Worm (Caenorhabditis elegans) whole organism, mixed stage, embryonic: ENCODE results near the gene M04B2.2.

Source experiments
- M03D4.4 ChIP-seq: sonication (generic microtip); optimal IDR thresholded peaks from 2 replicates; lab custom pipeline; 2017; ENCODE audit warnings: mild to moderate bottlenecking, missing genetic modification characterization, missing compliant biosample characterization
- bed-3 ChIP-seq: fragments of 200-800 bp; sonication (Bioruptor generic); optimal IDR thresholded peaks from 3 replicates; lab custom pipeline; 2018; ENCODE audit warnings: mild to moderate bottlenecking, missing genetic modification characterization, moderate library complexity, missing compliant biosample characterization
- blmp-1 ChIP-seq: fragments of 150-350 bp; optimal IDR thresholded peaks from 2 replicates; lab custom pipeline; 2014; ENCODE audit warnings: missing biosample characterization, missing genetic modification characterization
- ceh-39 ChIP-seq: fragments of 150-350 bp; optimal IDR thresholded peaks from 2 replicates; lab custom pipeline; 2014; ENCODE audit warnings: missing biosample characterization, missing genetic modification characterization
- ceh-43 ChIP-seq: fragments of 200-800 bp; sonication (Bioruptor generic); optimal IDR thresholded peaks from 2 replicates; lab custom pipeline; 2018; ENCODE audit warnings: mild to moderate bottlenecking, missing genetic modification characterization, moderate library complexity, missing compliant biosample characterization
- ceh-83 ChIP-seq: fragments of 200-800 bp; sonication (Bioruptor generic); optimal IDR thresholded peaks from 2 replicates; lab custom pipeline; 2018; ENCODE audit warnings: mild to moderate bottlenecking, missing genetic modification characterization, missing compliant biosample characterization
- ces-1 ChIP-seq: fragments of 150-350 bp; optimal IDR thresholded peaks from 2 replicates; lab custom pipeline; 2014; ENCODE audit warnings: missing biosample characterization, missing genetic modification reagents, missing genetic modification characterization
- cnd-1 ChIP-seq: fragments of 200-800 bp; sonication (Bioruptor generic); optimal IDR thresholded peaks from 2 replicates; lab custom pipeline; 2018; ENCODE audit warnings: mild to moderate bottlenecking, missing genetic modification characterization, missing compliant biosample characterization
- drap-1 ChIP-seq: fragments of 200-800 bp; sonication (Bioruptor generic); optimal IDR thresholded peaks from 3 replicates; lab custom pipeline; 2018; ENCODE audit warnings: mild to moderate bottlenecking, missing genetic modification characterization, missing compliant biosample characterization
- elt-1 ChIP-seq: sonication (generic microtip); optimal IDR thresholded peaks from 2 replicates; lab custom pipeline; 2017; ENCODE audit warnings: missing genetic modification characterization, mild to moderate bottlenecking, missing compliant biosample characterization, antibody characterized with exemption, moderate library complexity, borderline replicate concordance; ENCODE audit not compliant: insufficient read depth
- elt-3 ChIP-seq: fragments of 150-350 bp; optimal IDR thresholded peaks from 2 replicates; lab custom pipeline; 2014; ENCODE audit warnings: missing biosample characterization, missing genetic modification characterization
- flh-1 ChIP-seq: fragments of 200-800 bp; sonication (Bioruptor generic); optimal IDR thresholded peaks from 2 replicates; lab custom pipeline; 2018; ENCODE audit warnings: mild to moderate bottlenecking, missing genetic modification characterization, moderate library complexity, missing compliant biosample characterization
- ham-2 ChIP-seq: fragments of 200-800 bp; sonication (Bioruptor generic); optimal IDR thresholded peaks from 2 replicates; lab custom pipeline; 2018; ENCODE audit warnings: mild to moderate bottlenecking, missing genetic modification characterization, missing compliant biosample characterization
- hlh-1 ChIP-seq: fragments of 150-350 bp; optimal IDR thresholded peaks from 2 replicates; lab custom pipeline; 2014; ENCODE audit warnings: missing biosample characterization, missing genetic modification reagents, missing genetic modification characterization
- lin-13 ChIP-seq: fragments of 150-350 bp; optimal IDR thresholded peaks from 2 replicates; lab custom pipeline; 2014; ENCODE audit warnings: missing biosample characterization, missing genetic modification characterization
- lin-32 ChIP-seq: fragments of 200-800 bp; sonication (Bioruptor generic); optimal IDR thresholded peaks from 2 replicates; lab custom pipeline; 2018; ENCODE audit warnings: mild to moderate bottlenecking, missing genetic modification characterization, missing compliant biosample characterization
- lsy-2 ChIP-seq: fragments of 150-350 bp; optimal IDR thresholded peaks from 2 replicates; lab custom pipeline; 2014; ENCODE audit warnings: missing biosample characterization, missing genetic modification characterization
- mab-5 ChIP-seq: fragments of 150-350 bp; optimal IDR thresholded peaks from 2 replicates; lab custom pipeline; 2014; ENCODE audit warnings: missing biosample characterization, missing genetic modification characterization
- mep-1 ChIP-seq: fragments of 150-350 bp; optimal IDR thresholded peaks from 2 replicates; lab custom pipeline; 2017; ENCODE audit warnings: missing biosample characterization, missing genetic modification reagents, missing genetic modification characterization, inconsistent platforms
- mls-2 ChIP-seq: sonication (generic microtip); optimal IDR thresholded peaks from 2 replicates; lab custom pipeline; 2016; ENCODE audit warnings: mild to moderate bottlenecking, missing genetic modification characterization, moderate library complexity, missing compliant biosample characterization
- nhr-12 ChIP-seq: fragments of 150-350 bp; optimal IDR thresholded peaks from 2 replicates; lab custom pipeline; 2014; ENCODE audit warnings: missing biosample characterization, missing genetic modification characterization
- nhr-2 ChIP-seq: fragments of 150-350 bp; optimal IDR thresholded peaks from 2 replicates; lab custom pipeline; 2014; ENCODE audit warnings: missing biosample characterization, missing genetic modification characterization
- nhr-237 ChIP-seq: fragments of 150-350 bp; optimal IDR thresholded peaks from 2 replicates; lab custom pipeline; 2014; ENCODE audit warnings: missing biosample characterization, missing genetic modification characterization
- nhr-28 ChIP-seq: fragments of 150-350 bp; optimal IDR thresholded peaks from 2 replicates; lab custom pipeline; 2014; ENCODE audit warnings: missing biosample characterization, missing genetic modification characterization
- nhr-76 ChIP-seq: sonication (generic microtip); optimal IDR thresholded peaks from 2 replicates; lab custom pipeline; 2017; ENCODE audit warnings: missing biosample characterization, missing genetic modification characterization
- pha-4 ChIP-seq: fragments of 150-350 bp; optimal IDR thresholded peaks from 2 replicates; lab custom pipeline; 2018; ENCODE audit warnings: missing biosample characterization, missing genetic modification reagents, missing genetic modification characterization
- sem-2 ChIP-seq: fragments of 200-800 bp; sonication (Bioruptor generic); optimal IDR thresholded peaks from 2 replicates; lab custom pipeline; 2018; ENCODE audit warnings: mild to moderate bottlenecking, missing genetic modification characterization, missing compliant biosample characterization
- snpc-4 ChIP-seq: fragments of 150-350 bp; optimal IDR thresholded peaks from 2 replicates; lab custom pipeline; 2014; ENCODE audit warnings: missing biosample characterization, missing genetic modification characterization
- sptf-1 ChIP-seq: sonication (generic microtip); optimal IDR thresholded peaks from 2 replicates; lab custom pipeline; 2017; ENCODE audit warnings: mild to moderate bottlenecking, missing genetic modification characterization, moderate library complexity, missing compliant biosample characterization
- tbx-8 ChIP-seq: fragments of 200-800 bp; sonication (Bioruptor generic); optimal IDR thresholded peaks from 2 replicates; lab custom pipeline; 2018; ENCODE audit warnings: mild to moderate bottlenecking, missing genetic modification characterization, moderate library complexity, missing compliant biosample characterization
- unc-120 ChIP-seq: sonication (generic microtip); optimal IDR thresholded peaks from 2 replicates; lab custom pipeline; 2017; ENCODE audit warnings: missing genetic modification characterization, missing compliant biosample characterization; ENCODE audit not compliant: poor library complexity, severe bottlenecking
- unc-39 ChIP-seq: fragments of 150-350 bp; optimal IDR thresholded peaks from 2 replicates; lab custom pipeline; 2014; ENCODE audit warnings: missing biosample characterization, missing genetic modification characterization
- unc-62 ChIP-seq: fragments of 150-350 bp; optimal IDR thresholded peaks from 2 replicates; lab custom pipeline; 2014; ENCODE audit warnings: missing biosample characterization, missing genetic modification reagents, missing genetic modification characterization
- zip-8 ChIP-seq: fragments of 150-350 bp; optimal IDR thresholded peaks from 2 replicates; lab custom pipeline; 2014; ENCODE audit warnings: missing biosample characterization, missing genetic modification characterization
- ztf-11 ChIP-seq: fragments of 150-350 bp; optimal IDR thresholded peaks from 2 replicates; lab custom pipeline; 2014; ENCODE audit warnings: missing biosample characterization, missing genetic modification characterization

The M04B2.2 gene

ce11 chrIV:11549694-11550093, 21.8 kb downstream of the M04B2.2 start:
- peak; percentile 29 for TF ChIP-seq lsy-2 (tag; lab: Kevin White, UChicago)
- no peak for TF ChIP-seq mab-5 (tag; lab: Kevin White, UChicago)
- TF ChIP-seq mls-2 = peak; percentile 90
- TF ChIP-seq snpc-4 (tag; lab: Kevin White, UChicago) = no peak
- TF ChIP-seq cnd-1 (tag; lab: Kevin White, UChicago) = peak; percentile 86
- TF ChIP-seq nhr-12 (tag; lab: Kevin White, UChicago) = no peak
- TF ChIP-seq ham-2 (GFP tag; lab: Kevin White, UChicago) = peak; percentile 78
- peak; percentile 93 for TF ChIP-seq drap-1 (GFP tag; lab: Kevin White, UChicago)
- TF ChIP-seq ceh-39 = no peak
- peak; percentile 91 for TF ChIP-seq unc-120 (tag; lab: Kevin White, UChicago)
- no peak for TF ChIP-seq elt-3 (tag; lab: Kevin White, UChicago)
- TF ChIP-seq sem-2 (GFP tag; lab: Kevin White, UChicago) = peak; percentile 85
- peak; percentile 85 for TF ChIP-seq bed-3 (GFP tag; lab: Kevin White, UChicago)
- TF ChIP-seq nhr-28 (tag; lab: Kevin White, UChicago) = peak; percentile 68
- peak; percentile 57 for TF ChIP-seq ztf-11 (tag; lab: Kevin White, UChicago)
- TF ChIP-seq hlh-1 (tag; lab: Kevin White, UChicago) = peak; percentile 54
- TF ChIP-seq pha-4 (tag; lab: Kevin White, UChicago) = peak; percentile 28
- no peak for TF ChIP-seq zip-8
- no peak for TF ChIP-seq nhr-2 (tag; lab: Kevin White, UChicago)
- peak; percentile 15 for TF ChIP-seq tbx-8 (GFP tag; lab: Kevin White, UChicago)
- TF ChIP-seq unc-39 (tag; lab: Kevin White, UChicago) = no peak
- peak; percentile 79 for TF ChIP-seq lin-32
- TF ChIP-seq flh-1 (GFP tag; lab: Kevin White, UChicago) = peak; percentile 47
- TF ChIP-seq ceh-83 (GFP tag; lab: Kevin White, UChicago) = peak; percentile 90
- TF ChIP-seq blmp-1 (tag; lab: Kevin White, UChicago) = no peak
- TF ChIP-seq elt-1 (tag; lab: Kevin White, UChicago) = no peak
- TF ChIP-seq unc-62 (GFP tag; lab: Kevin White, UChicago) = peak; percentile 61
- TF ChIP-seq mep-1 (tag; lab: Kevin White, UChicago) = peak; percentile 79
- no peak for TF ChIP-seq nhr-76 (tag; lab: Kevin White, UChicago)
- peak; percentile 20 for TF ChIP-seq nhr-237 (tag; lab: Kevin White, UChicago)
- TF ChIP-seq M03D4.4 (tag; lab: Kevin White, UChicago) = peak; percentile 90
- TF ChIP-seq sptf-1 = peak; percentile 91
- TF ChIP-seq ceh-43 (GFP tag; lab: Kevin White, UChicago) = peak; percentile 81
- no peak for TF ChIP-seq ces-1 (GFP tag; lab: Kevin White, UChicago)
- peak; percentile 59 for TF ChIP-seq lin-13 (tag; lab: Kevin White, UChicago)

- no peak for TF ChIP-seq sem-2 (GFP tag; lab: Kevin White, UChicago)
These were observed 24.0 kb downstream of the M04B2.2 start, which contains the start of gene col-128 for ce11 chrIV:11551813-11552212. TSS of gene col-128 (minus strand) at chrIV:11551960.

ce11 chrIV:11561677-11562076, 33.8 kb downstream of the M04B2.2 start, which contains the start of gene F12F6.7:
TSS of gene F12F6.7 (minus strand) at chrIV:11561833.
- TF ChIP-seq ceh-43 (GFP tag; lab: Kevin White, UChicago) (no peak), hlh-1 (tag; lab: Kevin White, UChicago) (no peak), lsy-2 (tag; lab: Kevin White, UChicago) (no peak), cnd-1 (tag; lab: Kevin White, UChicago) (no peak), mep-1 (tag; lab: Kevin White, UChicago) (no peak), mab-5 (tag; lab: Kevin White, UChicago) (no peak), elt-3 (tag; lab: Kevin White, UChicago) (no peak), nhr-12 (tag; lab: Kevin White, UChicago) (no peak), ham-2 (GFP tag; lab: Kevin White, UChicago) (no peak), blmp-1 (tag; lab: Kevin White, UChicago) (no peak), nhr-237 (tag; lab: Kevin White, UChicago) (no peak), M03D4.4 (tag; lab: Kevin White, UChicago) (no peak), ztf-11 (tag; lab: Kevin White, UChicago) (no peak), tbx-8 (GFP tag; lab: Kevin White, UChicago) (no peak), sptf-1 (no peak), drap-1 (GFP tag; lab: Kevin White, UChicago) (no peak), nhr-76 (tag; lab: Kevin White, UChicago) (no peak), sem-2 (GFP tag; lab: Kevin White, UChicago) (no peak)
